Worm (Caenorhabditis elegans): ENCODE data around the gene F44E5.15.
A peak's percentile ranks its signal among the peaks of the same experiment; 100 is the strongest.

Gene F44E5.15

DNA sequence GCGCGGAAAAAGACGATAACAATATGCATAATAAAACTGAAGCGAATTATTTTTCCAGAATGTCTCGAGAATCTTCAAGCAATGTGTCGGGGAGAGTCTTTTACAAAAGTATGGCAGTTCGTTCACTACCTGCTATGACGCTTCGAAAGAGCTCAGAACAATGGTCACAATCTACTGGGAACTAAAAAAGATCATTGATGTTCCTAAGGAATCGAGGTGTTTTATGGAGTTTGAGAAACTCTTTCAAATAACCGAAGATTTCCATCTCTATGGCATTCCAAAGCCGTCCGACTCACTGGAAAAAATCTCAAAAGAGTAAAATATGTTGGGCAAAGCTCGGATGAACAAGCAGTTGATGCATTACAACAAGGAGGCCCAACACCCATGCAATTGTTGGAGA, at the start of gene F44E5.15:
Gene F44E5.15, plus strand, starts transcription at position 301 of the 400 bp plus-strand sequence.
- TF ChIP-seq unc-62 (GFP tag; optimal IDR thresholded peaks at IDR 0.05) (no peak), elt-1 (tag; optimal IDR thresholded peaks at IDR 0.05) (no peak), fkh-10 (GFP tag; optimal IDR thresholded peaks at IDR 0.05) (no peak), ceh-9 (tag; optimal IDR thresholded peaks at IDR 0.05) (no peak), egl-5 (tag; optimal IDR thresholded peaks at IDR 0.05) (no peak), fkh-2 (tag; optimal IDR thresholded peaks at IDR 0.05) (no peak), ceh-16 (tag; optimal IDR thresholded peaks at IDR 0.05) (no peak), unc-39 (tag; optimal IDR thresholded peaks at IDR 0.05) (no peak), lin-15B (tag; optimal IDR thresholded peaks at IDR 0.05) (no peak), elt-2 (tag; optimal IDR thresholded peaks at IDR 0.05) (no peak), elt-3 (tag; optimal IDR thresholded peaks at IDR 0.05) (no peak), pha-4 (tag; optimal IDR thresholded peaks at IDR 0.05) (no peak), jun-1 (tag; optimal IDR thresholded peaks at IDR 0.05) (no peak)

DNA sequence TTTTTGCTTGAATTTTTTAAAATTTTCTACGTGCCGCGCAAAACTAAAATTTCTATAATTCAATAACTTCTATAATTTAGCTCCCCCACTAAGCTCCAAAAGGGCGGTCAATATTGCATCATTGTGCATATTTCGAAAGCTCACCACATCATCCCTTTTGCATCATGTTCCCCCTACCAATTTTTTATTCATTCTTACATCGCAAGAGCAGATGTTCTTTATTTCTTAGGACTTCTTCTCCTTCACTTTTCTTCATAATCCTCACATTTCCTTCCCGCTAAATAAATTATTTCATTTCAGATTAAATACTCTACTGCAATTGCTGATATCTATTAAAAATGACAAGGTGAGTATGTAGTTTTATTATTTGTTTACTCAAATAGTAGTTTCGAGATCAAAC, 48.6 kb upstream of the F44E5.15 start, which contains the start of gene ldh-1:
Gene ldh-1, plus strand, starts transcription at position 301 of the 400 bp plus-strand sequence.
- TF ChIP-seq zag-1 (tag; optimal IDR thresholded peaks at IDR 0.05) (no peak), skn-1 (tag; optimal IDR thresholded peaks at IDR 0.05) (no peak), unc-39 (tag; optimal IDR thresholded peaks at IDR 0.05) (no peak), ama-1 (optimal IDR thresholded peaks at IDR 0.05) (no peak), nfya-1 (tag; optimal IDR thresholded peaks at IDR 0.05; ENCODE audit: insufficient read depth) (no peak), daf-12 (tag; optimal IDR thresholded peaks at IDR 0.05) (no peak), fkh-2 (tag; optimal IDR thresholded peaks at IDR 0.05) (no peak)

DNA sequence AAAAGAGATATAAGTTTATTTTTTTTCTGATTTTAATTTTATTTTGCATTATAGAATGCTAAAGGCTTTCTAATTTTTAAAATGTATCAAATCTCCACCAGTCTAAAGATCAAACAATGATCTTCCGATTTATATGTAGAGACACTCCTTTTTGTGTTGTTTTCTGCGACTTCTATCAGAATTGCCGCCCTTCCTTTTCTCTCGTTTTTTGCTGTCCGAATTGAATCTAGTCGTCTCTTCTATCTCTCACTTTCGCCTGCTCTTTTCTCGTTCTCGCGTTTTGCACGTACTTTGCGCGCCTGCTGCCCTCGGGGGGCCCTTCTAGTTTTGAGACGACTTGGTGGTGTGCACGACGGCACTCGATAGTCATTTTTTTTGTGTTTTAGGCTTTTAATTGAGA, 48.1 kb upstream of the F44E5.15 start:
- TF ChIP-seq egl-27 (tag; optimal IDR thresholded peaks at IDR 0.05) (no peak), sea-2 (GFP tag; optimal IDR thresholded peaks at IDR 0.05) (no peak), mdl-1 (tag; optimal IDR thresholded peaks at IDR 0.05) (no peak), pha-4 (tag; optimal IDR thresholded peaks at IDR 0.05) (peak; percentile 15), nhr-76 (tag; optimal IDR thresholded peaks at IDR 0.05) (no peak), elt-1 (tag; optimal IDR thresholded peaks at IDR 0.05) (no peak), nhr-25 (tag; optimal IDR thresholded peaks at IDR 0.05) (no peak), ceh-9 (tag; optimal IDR thresholded peaks at IDR 0.05) (no peak), mml-1 (tag; optimal IDR thresholded peaks at IDR 0.05) (no peak), R02D3.7 (tag; optimal IDR thresholded peaks at IDR 0.05) (no peak), skn-1 (tag; optimal IDR thresholded peaks at IDR 0.05) (no peak), ceh-82 (tag; optimal IDR thresholded peaks at IDR 0.05) (no peak), snpc-4 (tag; optimal IDR thresholded peaks at IDR 0.05) (no peak), nfya-1 (tag; optimal IDR thresholded peaks at IDR 0.05; ENCODE audit: insufficient read depth) (peak; percentile 68), lin-15B (tag; optimal IDR thresholded peaks at IDR 0.05) (peak; percentile 20), egl-5 (tag; optimal IDR thresholded peaks at IDR 0.05) (no peak), unc-39 (tag; optimal IDR thresholded peaks at IDR 0.05) (no peak), ztf-4 (tag; optimal IDR thresholded peaks at IDR 0.05) (no peak), nhr-11 (tag; optimal IDR thresholded peaks at IDR 0.05) (no peak), ceh-28 (tag; optimal IDR thresholded peaks at IDR 0.05) (no peak), nhr-28 (tag; optimal IDR thresholded peaks at IDR 0.05) (no peak), daf-12 (tag; optimal IDR thresholded peaks at IDR 0.05) (no peak), ztf-11 (tag; optimal IDR thresholded peaks at IDR 0.05) (no peak), unc-62 (GFP tag; optimal IDR thresholded peaks at IDR 0.05) (no peak), pqm-1 (tag; optimal IDR thresholded peaks at IDR 0.05) (no peak), nhr-23 (tag; optimal IDR thresholded peaks at IDR 0.05) (no peak), hmg-11 (tag; optimal IDR thresholded peaks at IDR 0.05) (peak; percentile 26), fkh-10 (GFP tag; optimal IDR thresholded peaks at IDR 0.05) (peak; percentile 51), ZK546.5 (tag; optimal IDR thresholded peaks at IDR 0.05) (no peak), tbx-2 (tag; optimal IDR thresholded peaks at IDR 0.05) (no peak), nhr-77 (tag; optimal IDR thresholded peaks at IDR 0.05) (no peak), eor-1 (tag; optimal IDR thresholded peaks at IDR 0.05) (no peak), ceh-16 (tag; optimal IDR thresholded peaks at IDR 0.05) (no peak), elt-2 (tag; optimal IDR thresholded peaks at IDR 0.05) (no peak), jun-1 (tag; optimal IDR thresholded peaks at IDR 0.05) (no peak), nhr-237 (tag; optimal IDR thresholded peaks at IDR 0.05) (no peak), lin-39 (tag; optimal IDR thresholded peaks at IDR 0.05) (peak; percentile 75), nhr-67 (tag; optimal IDR thresholded peaks at IDR 0.05) (no peak), lsy-12 (tag; optimal IDR thresholded peaks at IDR 0.05) (no peak), nhr-12 (tag; optimal IDR thresholded peaks at IDR 0.05) (no peak), zag-1 (tag; optimal IDR thresholded peaks at IDR 0.05) (no peak)
